Fruit fly (Drosophila melanogaster) whole organism, embryonic: Measurements from ENCODE around the gene Cyt-c-d.

Experiments used
- CG13287 ChIP-seq: fragments of 200-800 bp; sonication (Bioruptor generic); IDR thresholded peaks from 2 replicates; pipeline ENCODE4 v1.3.6; 2022; ENCODE audit warnings: missing biosample characterization, missing genetic modification characterization; ENCODE audit not compliant: partially characterized antibody
- CG3065 ChIP-seq: fragments of 200-800 bp; sonication (Bioruptor generic); optimal IDR thresholded peaks from 2 replicates; lab custom pipeline; 2016; ENCODE audit warnings: missing biosample characterization, missing genetic modification characterization
- CG34422 ChIP-seq: fragments of 200-800 bp; sonication (Bioruptor generic); IDR thresholded peaks from 3 replicates; pipeline ENCODE4 v1.3.6; 2022; ENCODE audit warnings: missing biosample characterization, missing genetic modification characterization
- Myb ChIP-seq: fragments of 200-800 bp; sonication (Bioruptor generic); optimal IDR thresholded peaks from 2 replicates; lab custom pipeline; 2016; ENCODE audit warnings: missing biosample characterization, missing genetic modification characterization
- gce ChIP-seq: fragments of 200-800 bp; sonication (Bioruptor generic); IDR thresholded peaks from 3 replicates; pipeline ENCODE4 v1.3.6; 2022; ENCODE audit warnings: missing biosample characterization, missing genetic modification characterization

DNA sequence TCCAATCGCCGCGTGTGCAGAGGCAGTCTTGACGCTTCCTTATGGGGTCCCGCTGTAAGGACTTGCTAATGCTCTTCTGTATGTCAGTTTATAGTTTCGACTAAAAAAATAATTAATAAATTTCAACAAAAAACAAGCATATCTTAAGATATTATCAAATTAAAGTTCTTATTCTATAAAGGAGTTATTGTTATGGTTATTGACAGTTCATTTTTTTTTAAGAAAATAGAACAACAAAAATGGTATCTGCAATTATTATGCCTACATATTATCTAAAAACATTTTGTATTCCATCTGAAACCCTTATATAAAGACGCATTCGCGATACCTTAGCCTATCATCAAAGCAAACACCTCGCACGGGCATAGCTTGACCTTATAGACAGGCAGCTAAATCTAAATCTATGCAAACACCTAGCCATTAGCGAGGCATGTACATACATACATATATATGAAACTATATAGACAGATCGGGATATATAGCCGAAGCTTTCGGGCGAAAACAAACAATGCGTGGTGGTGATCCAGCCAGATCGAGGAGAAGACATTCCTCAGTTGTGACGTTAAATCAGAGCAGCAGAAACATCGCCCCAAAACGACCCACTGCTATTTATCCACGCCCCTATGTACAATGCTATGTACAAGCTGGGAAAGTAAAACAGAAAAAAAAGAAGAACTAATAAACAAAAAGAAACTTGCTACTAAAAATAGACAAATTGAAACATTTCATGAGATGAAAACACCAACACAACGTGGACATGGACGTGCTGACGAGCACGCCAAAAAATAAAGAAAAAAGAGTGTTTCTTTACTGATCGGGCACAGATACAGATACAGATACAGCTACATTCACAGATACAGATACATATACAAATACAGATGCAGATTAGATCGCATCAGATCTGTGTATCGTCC lies 45.1 kb downstream of the Cyt-c-d start, which contains the start of gene ppk17:
- TF ChIP-seq Myb (GFP tag; lab: Kevin White, UChicago) (no peak), gce (GFP tag; lab: Robert Waterston, UW) (no peak), CG3065 (GFP tag; lab: Kevin White, UChicago) (no peak), CG34422 (GFP tag; lab: Robert Waterston, UW) (no peak), CG13287 (GFP tag; lab: Robert Waterston, UW) (no peak)
